Worm (Caenorhabditis elegans): ENCODE data around the gene C17B7.4.

DNA sequence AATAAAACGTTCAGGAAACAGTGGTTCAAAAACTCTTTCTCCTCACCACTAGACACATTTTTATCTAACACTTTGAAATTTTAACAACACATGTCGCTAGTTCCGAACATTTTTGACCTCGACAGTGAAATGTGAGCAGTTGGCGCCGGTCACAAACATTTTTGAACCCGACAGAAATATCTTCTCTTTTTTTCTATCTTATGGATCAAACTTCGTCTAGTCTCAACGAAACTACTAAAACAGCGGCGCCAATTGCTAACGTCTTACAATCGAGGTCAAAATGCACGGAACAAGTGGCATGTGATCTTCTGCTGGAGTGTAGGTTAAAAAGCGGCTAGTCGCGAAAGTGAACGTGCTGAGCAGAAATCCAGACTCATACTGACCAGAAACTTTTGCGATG, 4.9 kb downstream of the C17B7.4 start:
- TF ChIP-seq T22C8.4 (GFP tag; IDR thresholded peaks at IDR 0.05) (no peak), tab-1 (GFP tag; IDR thresholded peaks at IDR 0.05) (no peak), klf-2 (GFP tag; conservative IDR thresholded peaks at IDR 0.05) (no peak), cog-1 (tag; optimal IDR thresholded peaks at IDR 0.05) (no peak)

Measured in whole organism, midembryonic.